Fruit fly (Drosophila melanogaster) whole organism, adult: ENCODE results near the gene Ir94a.

Experiments used
- CG5204 ChIP-seq: fragments of 200-800 bp; sonication (Bioruptor generic); optimal IDR thresholded peaks from 2 replicates; lab custom pipeline; 2016; ENCODE audit warnings: missing biosample characterization, missing genetic modification characterization
- CG7045 ChIP-seq: fragments of 200-800 bp; sonication (Bioruptor generic); optimal IDR thresholded peaks from 2 replicates; lab custom pipeline; 2017; ENCODE audit warnings: missing biosample characterization, mild to moderate bottlenecking, missing genetic modification characterization
- Clk ChIP-seq: fragments of 200-800 bp; sonication (Bioruptor generic); optimal IDR thresholded peaks from 2 replicates; lab custom pipeline; 2017; ENCODE audit warnings: missing biosample characterization, missing genetic modification characterization
- Mnt ChIP-seq: fragments of 200-800 bp; sonication (Bioruptor generic); optimal IDR thresholded peaks from 2 replicates; lab custom pipeline; 2016; ENCODE audit warnings: missing biosample characterization, mild to moderate bottlenecking, missing genetic modification characterization
- cic ChIP-seq: fragments of 200-800 bp; sonication (Bioruptor generic); optimal IDR thresholded peaks from 2 replicates; lab custom pipeline; 2017; ENCODE audit warnings: missing biosample characterization, mild to moderate bottlenecking, missing genetic modification characterization, moderate library complexity
- kay ChIP-seq: fragments of 200-800 bp; sonication (Bioruptor generic); peaks from one replicate; lab custom pipeline; 2016; ENCODE audit warnings: missing biosample characterization, missing genetic modification characterization, borderline replicate concordance
- toe ChIP-seq: fragments of 200-800 bp; sonication (Bioruptor generic); optimal IDR thresholded peaks from 2 replicates; lab custom pipeline; 2016; ENCODE audit warnings: missing biosample characterization, missing genetic modification characterization

DNA sequence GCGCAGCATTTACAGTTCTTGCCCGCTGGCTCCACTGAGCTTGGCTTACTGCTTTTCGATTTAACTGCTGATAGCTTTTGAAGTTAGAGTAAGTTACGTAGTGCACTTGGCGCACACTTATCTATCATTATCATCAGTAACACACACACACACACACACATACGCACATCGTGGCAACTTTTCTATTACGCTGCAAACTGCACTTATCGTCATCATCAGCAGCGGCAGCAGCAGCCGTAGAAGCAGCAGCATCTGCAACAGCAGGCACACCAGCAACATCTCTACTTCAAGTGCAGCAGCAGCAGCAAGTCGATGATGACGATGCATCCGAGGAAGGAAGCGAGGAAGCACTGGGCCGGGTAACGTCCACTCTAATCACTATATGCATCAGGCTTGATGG, 45.5 kb downstream of the Ir94a start:
- TF ChIP-seq cic (GFP tag; lab: Kevin White, UChicago), result no peak
- TF ChIP-seq Mnt (GFP tag; lab: Kevin White, UChicago), result no peak
- no peak for TF ChIP-seq kay
- no peak for TF ChIP-seq CG7045 (GFP tag; lab: Kevin White, UChicago)
- TF ChIP-seq toe (GFP tag; lab: Kevin White, UChicago), result no peak
- no peak for TF ChIP-seq CG5204 (GFP tag; lab: Kevin White, UChicago)
- TF ChIP-seq Clk (GFP tag; lab: Kevin White, UChicago), result no peak
